Worm (Caenorhabditis elegans) whole organism, young adult: ENCODE results near the gene Y67D8C.7.

ENCODE experiments used
- F49E8.2 ChIP-seq: sonication (generic microtip); optimal IDR thresholded peaks from 3 replicates; lab custom pipeline; 2017; ENCODE audit warnings: missing genetic modification characterization, mild to moderate bottlenecking, missing compliant biosample characterization, antibody characterized with exemption, moderate library complexity; ENCODE audit not compliant: insufficient read depth
- Y79H2A.3 ChIP-seq: fragments of 200-800 bp; sonication (Bioruptor generic); conservative IDR thresholded peaks from 2 replicates; pipeline ENCODE4 v1.3.6; 2022; ENCODE audit warnings: missing genetic modification reagents, missing genetic modification characterization, missing compliant biosample characterization
- athp-1 ChIP-seq: sonication (generic microtip); optimal IDR thresholded peaks from 2 replicates; lab custom pipeline; 2017; ENCODE audit warnings: mild to moderate bottlenecking, missing genetic modification characterization, missing compliant biosample characterization
- egrh-3 ChIP-seq: fragments of 200-800 bp; sonication (Bioruptor generic); IDR thresholded peaks from 2 replicates; pipeline ENCODE4 v1.3.6; 2022; ENCODE audit warnings: missing genetic modification reagents, missing genetic modification characterization, missing compliant biosample characterization
- fkh-3 ChIP-seq: sonication (generic microtip); optimal IDR thresholded peaks from 2 replicates; lab custom pipeline; 2016; ENCODE audit warnings: mild to moderate bottlenecking, missing genetic modification characterization, missing compliant biosample characterization
- gei-17 ChIP-seq: fragments of 200-800 bp; sonication (Bioruptor generic); optimal IDR thresholded peaks from 2 replicates; lab custom pipeline; 2018; ENCODE audit warnings: mild to moderate bottlenecking, missing genetic modification characterization, missing compliant biosample characterization
- him-1 ChIP-seq: sonication (generic microtip); optimal IDR thresholded peaks from 2 replicates; lab custom pipeline; 2016; ENCODE audit warnings: missing genotype, missing genetic modification reagents, missing genetic modification characterization, missing compliant biosample characterization
- let-607 ChIP-seq, 2 experiments: fragments of 200-800 bp in 1 of 2; sonication (Bioruptor generic) in 1 of 2; sonication (generic microtip) in 1 of 2; optimal IDR thresholded peaks; 2 replicates each; lab custom pipeline; 2016 to 2018; ENCODE audit warnings: mild to moderate bottlenecking in 2 of 2, missing compliant biosample characterization in 2 of 2, missing genetic modification characterization in 2 of 2, moderate library complexity in 2 of 2, missing genotype in 1 of 2
- nhr-90 ChIP-seq: sonication (generic microtip); optimal IDR thresholded peaks from 2 replicates; lab custom pipeline; 2016; ENCODE audit warnings: missing genotype, mild to moderate bottlenecking, missing genetic modification characterization, missing compliant biosample characterization
- repo-1 ChIP-seq: sonication (generic microtip); optimal IDR thresholded peaks from 2 replicates; lab custom pipeline; 2017; ENCODE audit warnings: mild to moderate bottlenecking, missing genetic modification characterization, missing compliant biosample characterization
- unc-130 ChIP-seq: sonication (generic microtip); optimal IDR thresholded peaks from 2 replicates; lab custom pipeline; 2016; ENCODE audit warnings: missing genetic modification reagents, missing genetic modification characterization, missing compliant biosample characterization

ce11 chrIV:3071997-3072396 is 5.3 kb upstream of the Y67D8C.7 start, which contains the start of gene Y67D8C.2:
- TF ChIP-seq fkh-3 (tag; lab: Kevin White, UChicago) = no peak
- TF ChIP-seq Y79H2A.3 (GFP tag; lab: Robert Waterston, UW) = no peak
- TF ChIP-seq athp-1 (tag; lab: Kevin White, UChicago) = no peak
- TF ChIP-seq F49E8.2 (tag; lab: Kevin White, UChicago) = no peak
- TF ChIP-seq let-607 (tag; optimal IDR thresholded peaks at IDR 0.05; lab: Kevin White, UChicago) = no peak
- no peak for TF ChIP-seq him-1 (tag; lab: Kevin White, UChicago)
- TF ChIP-seq egrh-3 (GFP tag; lab: Robert Waterston, UW) = no peak
- TF ChIP-seq repo-1 = no peak
- TF ChIP-seq nhr-90 (tag; lab: Kevin White, UChicago) = no peak
- TF ChIP-seq unc-130 (GFP tag; lab: Kevin White, UChicago) = no peak
- no peak for TF ChIP-seq gei-17 (GFP tag; lab: Kevin White, UChicago)
